Fruit fly (Drosophila melanogaster) whole organism, embryonic: ENCODE results near the gene Mgstl.

Source experiments
- Eip74EF ChIP-seq, 2 experiments: fragments of 200-800 bp in 1 of 2; fragments of >200 bp in 1 of 2; sonication (Bioruptor generic) in 1 of 2; optimal IDR thresholded peaks; 2 replicates each; lab custom pipeline; 2017 to 2019; ENCODE audit warnings: missing biosample characterization in 2 of 2, missing genetic modification characterization in 2 of 2, mild to moderate bottlenecking in 1 of 2, moderate library complexity in 1 of 2
- fd64A ChIP-seq: fragments of 200-800 bp; sonication (Bioruptor generic); optimal IDR thresholded peaks from 3 replicates; lab custom pipeline; 2018; ENCODE audit warnings: missing biosample characterization, mild to moderate bottlenecking, missing genetic modification characterization

DNA sequence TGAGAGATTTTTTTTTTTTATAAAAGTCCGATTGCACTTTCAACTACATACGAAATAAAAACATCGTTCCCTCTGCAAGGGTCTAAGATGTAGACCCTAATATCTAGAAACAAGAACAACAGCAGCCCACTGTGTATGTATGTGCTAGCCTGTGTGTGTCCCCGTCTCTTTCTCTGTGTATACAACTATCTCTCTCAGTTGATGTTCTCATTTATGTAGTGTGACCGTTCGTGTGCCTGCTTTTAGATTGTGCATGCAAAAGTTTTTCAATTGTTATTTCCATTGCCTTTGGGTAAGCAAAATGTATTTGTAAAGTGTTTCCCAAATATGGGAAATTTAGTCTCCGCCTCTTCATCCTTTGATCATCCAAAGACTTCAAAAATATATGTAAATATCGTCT is 38.4 kb downstream of the Mgstl start:
- TF ChIP-seq fd64A (GFP tag; lab: Kevin White, UChicago) (no peak), Eip74EF (GFP tag; optimal IDR thresholded peaks at IDR 0.05; lab: Kevin White, UChicago) (no peak)
